Worm (Caenorhabditis elegans): ENCODE measurements around the gene kmo-1.
A peak's percentile ranks its signal among the peaks of the same experiment; 100 is the strongest.

kmo-1 gene

ce11 chrV:12063036-12063435 is 7.3 kb downstream of the kmo-1 start, which contains the start of gene clh-6:
clh-6 (minus strand) TSS chrV:12063368.
- TF ChIP-seq lsy-2 (tag; optimal IDR thresholded peaks at IDR 0.05) (no peak), ztf-4 (tag; optimal IDR thresholded peaks at IDR 0.05) (no peak), ama-1 (optimal IDR thresholded peaks at IDR 0.05) (peak; percentile 58), nhr-129 (tag; optimal IDR thresholded peaks at IDR 0.05) (no peak), nhr-21 (tag; optimal IDR thresholded peaks at IDR 0.05) (peak; percentile 0)

ce11 chrV:12059719-12060118 is 10.6 kb downstream of the kmo-1 start, which contains the start of gene R07B7.2:
R07B7.2 (minus strand) TSS chrV:12059753.
- no peak for TF ChIP-seq R02D3.7 (tag; optimal IDR thresholded peaks at IDR 0.05)
- no peak for TF ChIP-seq nhr-11 (tag; optimal IDR thresholded peaks at IDR 0.05)
- TF ChIP-seq lin-13 (GFP tag; optimal IDR thresholded peaks at IDR 0.05): no peak
- TF ChIP-seq unc-55 (GFP tag; optimal IDR thresholded peaks at IDR 0.05): no peak
- TF ChIP-seq ZK546.5 (tag; optimal IDR thresholded peaks at IDR 0.05): no peak
- no peak for TF ChIP-seq elt-1 (tag; optimal IDR thresholded peaks at IDR 0.05)
- TF ChIP-seq zag-1 (tag; optimal IDR thresholded peaks at IDR 0.05): no peak
- TF ChIP-seq gmeb-1 (tag; optimal IDR thresholded peaks at IDR 0.05): no peak
- TF ChIP-seq dmd-4 (tag; optimal IDR thresholded peaks at IDR 0.05): no peak

ce11 chrV:12053598-12053997 is 16.7 kb downstream of the kmo-1 start, which contains the start of gene F10C2.7:
F10C2.7 (plus strand) TSS chrV:12053898.
- TF ChIP-seq C34F6.9 (tag; optimal IDR thresholded peaks at IDR 0.05) (no peak), unc-39 (tag; optimal IDR thresholded peaks at IDR 0.05) (no peak), lin-39 (tag; optimal IDR thresholded peaks at IDR 0.05) (no peak), elt-3 (tag; optimal IDR thresholded peaks at IDR 0.05) (no peak), gmeb-1 (tag; optimal IDR thresholded peaks at IDR 0.05) (no peak), lin-11 (tag; optimal IDR thresholded peaks at IDR 0.05) (no peak), nhr-237 (tag; optimal IDR thresholded peaks at IDR 0.05) (no peak), nhr-12 (tag; optimal IDR thresholded peaks at IDR 0.05) (no peak), dmd-4 (tag; optimal IDR thresholded peaks at IDR 0.05) (no peak), lsy-2 (tag; optimal IDR thresholded peaks at IDR 0.05) (no peak), F13H6.1 (tag; optimal IDR thresholded peaks at IDR 0.05) (no peak), nhr-23 (tag; optimal IDR thresholded peaks at IDR 0.05) (no peak), lin-13 (GFP tag; optimal IDR thresholded peaks at IDR 0.05) (no peak), sma-3 (GFP tag; optimal IDR thresholded peaks at IDR 0.05) (no peak), ZK546.5 (tag; optimal IDR thresholded peaks at IDR 0.05) (no peak), nhr-10 (tag; optimal IDR thresholded peaks at IDR 0.05) (no peak)

- TF ChIP-seq sma-9 (GFP tag; optimal IDR thresholded peaks at IDR 0.05) (no peak), sma-9 (tag; optimal IDR thresholded peaks at IDR 0.05) (no peak), ZK546.5 (tag; optimal IDR thresholded peaks at IDR 0.05) (no peak), Y55F3AM.14 (GFP tag; optimal IDR thresholded peaks at IDR 0.05) (no peak), zag-1 (tag; optimal IDR thresholded peaks at IDR 0.05) (no peak), peb-1 (tag; optimal IDR thresholded peaks at IDR 0.05) (no peak), sma-3 (GFP tag; optimal IDR thresholded peaks at IDR 0.05) (no peak), egl-27 (tag; optimal IDR thresholded peaks at IDR 0.05) (no peak), nhr-10 (tag; optimal IDR thresholded peaks at IDR 0.05) (no peak), nhr-77 (tag; optimal IDR thresholded peaks at IDR 0.05) (no peak), nhr-23 (tag; optimal IDR thresholded peaks at IDR 0.05) (no peak), ztf-4 (tag; optimal IDR thresholded peaks at IDR 0.05) (no peak)
Measured at ce11 chrV:12048445-12048844, 21.9 kb downstream of the kmo-1 start, which contains the start of gene dars-2. dars-2 (plus strand) TSS chrV:12048745.

ce11 chrV:12047735-12048134 is 22.6 kb downstream of the kmo-1 start:
- TF ChIP-seq snpc-4 (tag; optimal IDR thresholded peaks at IDR 0.05) (peak; percentile 57), nhr-129 (tag; optimal IDR thresholded peaks at IDR 0.05) (no peak)

- TF ChIP-seq nhr-11 (tag; optimal IDR thresholded peaks at IDR 0.05) (no peak), zag-1 (tag; optimal IDR thresholded peaks at IDR 0.05) (no peak), aly-2 (tag; optimal IDR thresholded peaks at IDR 0.05) (no peak), ama-1 (optimal IDR thresholded peaks at IDR 0.05) (no peak), unc-55 (GFP tag; optimal IDR thresholded peaks at IDR 0.05) (no peak), nhr-23 (tag; optimal IDR thresholded peaks at IDR 0.05) (no peak), fos-1 (tag; optimal IDR thresholded peaks at IDR 0.05) (no peak), ztf-11 (tag; optimal IDR thresholded peaks at IDR 0.05) (no peak), skn-1 (tag; optimal IDR thresholded peaks at IDR 0.05) (no peak), unc-39 (tag; optimal IDR thresholded peaks at IDR 0.05) (no peak), F13H6.1 (tag; optimal IDR thresholded peaks at IDR 0.05) (no peak), mbf-1 (tag; optimal IDR thresholded peaks at IDR 0.05) (no peak), ZK546.5 (tag; optimal IDR thresholded peaks at IDR 0.05) (no peak), C34F6.9 (tag; optimal IDR thresholded peaks at IDR 0.05) (no peak)
Measured at ce11 chrV:12045132-12045531, 25.2 kb downstream of the kmo-1 start, which contains the start of gene F10C2.5. F10C2.5 (plus strand) TSS chrV:12045432.
